Fruit fly (Drosophila melanogaster): ENCODE results near the gene bigmax.

The bigmax gene

dm6 chr3R:27270379-27271266 lies 17.7 kb downstream of the bigmax start (continued):
- TF ChIP-seq Vsx1 (GFP tag; optimal IDR thresholded peaks at IDR 0.05) (no peak), MBD-R2 (GFP tag; IDR thresholded peaks at IDR 0.05) (peak; percentile 5; the same call in 1 of the 2 replicates), CG15269 (tag; optimal IDR thresholded peaks at IDR 0.05) (no peak), pros (GFP tag; optimal IDR thresholded peaks at IDR 0.05) (no peak), CG10147 (GFP tag; optimal IDR thresholded peaks at IDR 0.05) (no peak), CG8359 (GFP tag; optimal IDR thresholded peaks at IDR 0.05; ENCODE audit: borderline replicate concordance) (no peak), CG14710 (tag; optimal IDR thresholded peaks at IDR 0.05) (no peak)

DNA sequence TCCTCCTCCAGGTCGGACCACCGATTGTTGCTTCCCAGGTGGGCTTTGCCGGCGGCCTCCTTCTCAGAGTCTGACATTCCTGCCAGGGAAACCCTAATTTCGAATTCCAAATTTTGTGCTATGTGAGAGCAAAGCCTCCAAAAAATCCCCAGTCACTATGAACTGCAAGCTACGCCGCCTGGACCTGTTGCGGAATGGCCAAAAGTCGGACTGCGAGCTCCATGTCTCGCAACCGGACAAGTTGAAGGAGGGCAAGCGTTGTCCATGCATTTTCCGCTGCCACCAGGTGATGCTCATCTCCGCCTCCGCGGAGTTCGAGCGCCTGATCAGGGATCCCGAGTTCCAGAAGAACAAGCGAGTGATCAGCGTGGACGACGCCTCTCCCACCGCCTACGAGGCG lies 23.0 kb downstream of the bigmax start, which contains the start of the genes CG14262 and CG14260:
TSS of gene CG14262 (minus strand) at position 101 of the 400 bp plus-strand sequence.
TSS of gene CG14260 (plus strand) at position 128 of the 400 bp plus-strand sequence.
- TF ChIP-seq Stat92E (GFP tag; optimal IDR thresholded peaks at IDR 0.05) (no peak), CG12299 (tag; optimal IDR thresholded peaks at IDR 0.05) (no peak), cad (GFP tag; optimal IDR thresholded peaks at IDR 0.05) (no peak)

dm6 chr3R:27263434-27264215 lies 24.7 kb downstream of the bigmax start, which contains the start of gene woc:
TSS of gene woc (minus strand) at chr3R:27264055.
- TF ChIP-seq lola (GFP tag; optimal IDR thresholded peaks at IDR 0.05) (peak in 1 of 3 experiments; percentile 5), Adf1 (GFP tag; IDR thresholded peaks at IDR 0.05) (peak; percentile 59), odd (GFP tag; optimal IDR thresholded peaks at IDR 0.05) (no peak), CG2129 (GFP tag; IDR thresholded peaks at IDR 0.05; ENCODE audit: partially characterized antibody) (peak; percentile 37; the same call in 1 of the 2 replicates), Neu2 (GFP tag; optimal IDR thresholded peaks at IDR 0.05; ENCODE audit: borderline replicate concordance) (no peak), CG2116 (GFP tag; optimal IDR thresholded peaks at IDR 0.05) (peak; percentile 63), bcd (GFP tag; optimal IDR thresholded peaks at IDR 0.05) (peak; percentile 54), Ravus (GFP tag; IDR thresholded peaks at IDR 0.05) (peak; percentile 4; the same call in 1 of the 2 replicates), Meics (GFP tag; optimal IDR thresholded peaks at IDR 0.05) (peak; percentile 66), bsh (GFP tag; optimal IDR thresholded peaks at IDR 0.05) (peak; percentile 30 to 92), Fer2 (tag; optimal IDR thresholded peaks at IDR 0.05) (no peak), CG7357 (GFP tag; IDR thresholded peaks at IDR 0.05) (peak; percentile 54; the same call in 1 of the 3 replicates), CG4360 (GFP tag; IDR thresholded peaks at IDR 0.05) (no peak), HLH3B (GFP tag; IDR thresholded peaks at IDR 0.05) (peak; percentile 52; the same call in 1 of the 2 replicates), ind (GFP tag; optimal IDR thresholded peaks at IDR 0.05) (peak; percentile 60), CG9727 (GFP tag; optimal IDR thresholded peaks at IDR 0.05) (peak; percentile 64), CG11695 (GFP tag; IDR thresholded peaks at IDR 0.05) (peak; percentile 85; the same call in 2 of the 3 replicates), HLHmδ (GFP tag; optimal IDR thresholded peaks at IDR 0.05) (peak; percentile 14), nau (GFP tag; optimal IDR thresholded peaks at IDR 0.05) (no peak), CG17829 (tag; optimal IDR thresholded peaks at IDR 0.05) (no peak), chn (GFP tag; optimal IDR thresholded peaks at IDR 0.05) (peak; percentile 59), CG12104 (GFP tag; optimal IDR thresholded peaks at IDR 0.05) (peak; percentile 43), aop (GFP tag; IDR thresholded peaks at IDR 0.05) (no peak), CG34224 (GFP tag; IDR thresholded peaks at IDR 0.05; ENCODE audit: partially characterized antibody) (peak; percentile 88), tx (GFP tag; optimal IDR thresholded peaks at IDR 0.05) (peak; percentile 49), so (GFP tag; IDR thresholded peaks at IDR 0.05) (peak; percentile 28; the same call in 1 of the 3 replicates), Dek (tag; optimal IDR thresholded peaks at IDR 0.05) (no peak), CG11398 (GFP tag; optimal IDR thresholded peaks at IDR 0.05) (peak; percentile 48), CG6689 (GFP tag; IDR thresholded peaks at IDR 0.05) (peak; percentile 56), Dp (GFP tag; optimal IDR thresholded peaks at IDR 0.05) (peak; percentile 76), CG15269 (tag; optimal IDR thresholded peaks at IDR 0.05) (no peak), CG11247 (GFP tag; IDR thresholded peaks at IDR 0.05) (0 out of 2 replicates have a peak, but pooled peaks have one; percentile 9), HmgD (GFP tag; optimal IDR thresholded peaks at IDR 0.05) (peak; percentile 55)

Data from whole organism, embryonic.